Worm (Caenorhabditis elegans): ENCODE measurements around the gene cdr-2.

cdr-2 gene

DNA sequence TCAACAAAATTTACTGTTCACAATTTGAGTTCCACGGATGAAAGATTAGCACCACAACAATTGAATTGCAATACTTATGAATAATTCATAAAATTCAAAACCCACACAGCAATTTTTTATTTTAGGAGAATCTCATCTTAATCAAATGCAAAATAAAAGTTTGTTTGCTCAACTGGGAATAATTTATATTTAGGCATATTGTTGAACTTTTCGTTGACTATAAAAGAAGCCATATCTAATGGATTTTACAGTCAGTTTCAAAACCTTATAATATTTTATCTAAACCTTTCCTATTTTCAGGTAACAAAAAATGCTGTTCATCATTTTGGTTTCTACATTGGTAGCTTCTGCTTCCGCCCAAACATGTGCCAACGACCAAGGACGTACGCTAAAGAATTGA lies 2.8 kb upstream of the cdr-2 start, which contains the start of gene C54D10.3:
Gene C54D10.3 (plus strand): TSS at position 301 of the 400 bp plus-strand sequence.
- TF ChIP-seq drap-1 (GFP tag; optimal IDR thresholded peaks at IDR 0.05) (no peak), snpc-4 (tag; optimal IDR thresholded peaks at IDR 0.05) (no peak), hlh-1 (tag; optimal IDR thresholded peaks at IDR 0.05) (no peak), nhr-76 (tag; optimal IDR thresholded peaks at IDR 0.05) (no peak), nhr-12 (tag; optimal IDR thresholded peaks at IDR 0.05) (no peak), ceh-43 (GFP tag; optimal IDR thresholded peaks at IDR 0.05) (no peak), sptf-1 (tag; optimal IDR thresholded peaks at IDR 0.05) (no peak), nhr-237 (tag; optimal IDR thresholded peaks at IDR 0.05) (no peak), zip-8 (tag; optimal IDR thresholded peaks at IDR 0.05) (no peak), ztf-11 (tag; optimal IDR thresholded peaks at IDR 0.05) (no peak), unc-120 (tag; optimal IDR thresholded peaks at IDR 0.05; ENCODE audit: poor library complexity, severe bottlenecking) (no peak), ham-2 (GFP tag; optimal IDR thresholded peaks at IDR 0.05) (no peak), lin-32 (GFP tag; optimal IDR thresholded peaks at IDR 0.05) (no peak)

ce11 chrV:12417277-12417676 lies 1.8 kb upstream of the cdr-2 start, which contains the start of gene cdr-3:
cdr-3 (minus strand) TSS chrV:12417377.
- TF ChIP-seq mep-1 (tag; optimal IDR thresholded peaks at IDR 0.05) (no peak), unc-39 (tag; optimal IDR thresholded peaks at IDR 0.05) (no peak), nhr-76 (tag; optimal IDR thresholded peaks at IDR 0.05) (no peak), snpc-4 (tag; optimal IDR thresholded peaks at IDR 0.05) (no peak), sem-2 (GFP tag; optimal IDR thresholded peaks at IDR 0.05) (no peak), mab-5 (tag; optimal IDR thresholded peaks at IDR 0.05) (no peak), cnd-1 (tag; optimal IDR thresholded peaks at IDR 0.05) (no peak), tbx-8 (GFP tag; optimal IDR thresholded peaks at IDR 0.05) (no peak)

- no peak for TF ChIP-seq elt-3 (tag; optimal IDR thresholded peaks at IDR 0.05)
- no peak for TF ChIP-seq blmp-1 (tag; optimal IDR thresholded peaks at IDR 0.05)
- no peak for TF ChIP-seq unc-39 (tag; optimal IDR thresholded peaks at IDR 0.05)
- no peak for TF ChIP-seq mls-2 (tag; optimal IDR thresholded peaks at IDR 0.05)
- no peak for TF ChIP-seq sem-2 (GFP tag; optimal IDR thresholded peaks at IDR 0.05)
- TF ChIP-seq zip-8 (tag; optimal IDR thresholded peaks at IDR 0.05): no peak
- TF ChIP-seq ztf-11 (tag; optimal IDR thresholded peaks at IDR 0.05): no peak
- TF ChIP-seq nhr-76 (tag; optimal IDR thresholded peaks at IDR 0.05): no peak
- TF ChIP-seq ceh-83 (GFP tag; optimal IDR thresholded peaks at IDR 0.05): no peak
- TF ChIP-seq M03D4.4 (tag; optimal IDR thresholded peaks at IDR 0.05): no peak
- no peak for TF ChIP-seq nhr-12 (tag; optimal IDR thresholded peaks at IDR 0.05)
- no peak for TF ChIP-seq mab-5 (tag; optimal IDR thresholded peaks at IDR 0.05)
- no peak for TF ChIP-seq unc-120 (tag; optimal IDR thresholded peaks at IDR 0.05; ENCODE audit: poor library complexity, severe bottlenecking)
- TF ChIP-seq tbx-8 (GFP tag; optimal IDR thresholded peaks at IDR 0.05): no peak
- no peak for TF ChIP-seq bed-3 (GFP tag; optimal IDR thresholded peaks at IDR 0.05)
- no peak for TF ChIP-seq nhr-2 (tag; optimal IDR thresholded peaks at IDR 0.05)
Observed at ce11 chrV:12414362-12414761, 1.1 kb downstream of the cdr-2 start.

DNA sequence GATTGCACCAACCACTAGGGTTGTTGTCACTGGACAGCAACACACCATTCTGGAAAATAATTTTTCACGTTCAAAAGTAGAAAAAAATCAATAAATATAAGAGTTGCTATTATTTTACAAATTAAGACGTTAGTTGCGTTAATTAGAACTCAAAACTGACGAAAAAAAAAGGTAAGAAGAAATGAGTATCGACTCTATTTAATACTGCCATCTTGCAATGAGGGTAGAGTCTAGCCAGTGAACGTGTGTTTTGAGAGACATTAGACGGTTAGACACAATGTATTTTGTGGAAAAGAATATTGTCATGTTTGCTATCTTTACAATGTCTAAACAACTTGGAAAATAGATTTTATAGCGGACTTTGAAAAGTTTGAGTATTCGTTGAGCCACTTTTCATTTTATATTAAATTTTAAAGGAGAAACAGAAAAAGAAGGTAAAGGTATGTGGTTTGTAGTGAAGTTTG lies 1.8 kb downstream of the cdr-2 start, which contains the start of gene cdr-6:
Gene cdr-6 (minus strand): TSS at position 51 of the 464 bp plus-strand sequence.
- TF ChIP-seq cnd-1 (tag; optimal IDR thresholded peaks at IDR 0.05) (no peak), ces-1 (GFP tag; optimal IDR thresholded peaks at IDR 0.05) (peak; percentile 22), nhr-2 (tag; optimal IDR thresholded peaks at IDR 0.05) (no peak), unc-39 (tag; optimal IDR thresholded peaks at IDR 0.05) (no peak), ztf-11 (tag; optimal IDR thresholded peaks at IDR 0.05) (no peak)

DNA sequence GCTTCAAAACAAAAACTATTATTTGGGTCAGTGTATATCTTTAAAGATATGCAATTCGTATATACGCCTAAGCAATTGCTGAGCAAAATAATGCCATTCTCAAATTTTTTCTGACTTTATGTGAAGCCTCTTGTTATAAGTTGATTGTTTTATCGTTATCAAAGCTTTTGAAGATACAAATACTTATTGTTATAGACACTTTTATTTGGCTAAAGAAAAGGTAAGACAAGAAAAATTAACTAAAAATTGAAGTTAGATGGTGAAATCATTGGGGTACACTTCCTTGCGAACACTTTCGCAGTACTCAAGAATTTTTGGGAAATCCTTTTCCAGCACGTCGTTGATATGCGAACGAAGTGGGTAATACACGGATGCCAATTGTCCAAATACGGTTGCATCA lies 3.2 kb downstream of the cdr-2 start:
- TF ChIP-seq blmp-1 (tag; optimal IDR thresholded peaks at IDR 0.05) (no peak), sptf-1 (tag; optimal IDR thresholded peaks at IDR 0.05) (no peak), snpc-4 (tag; optimal IDR thresholded peaks at IDR 0.05) (no peak), sem-2 (GFP tag; optimal IDR thresholded peaks at IDR 0.05) (no peak), hlh-1 (tag; optimal IDR thresholded peaks at IDR 0.05) (no peak), unc-62 (GFP tag; optimal IDR thresholded peaks at IDR 0.05) (no peak), ces-1 (GFP tag; optimal IDR thresholded peaks at IDR 0.05) (no peak), mab-5 (tag; optimal IDR thresholded peaks at IDR 0.05) (no peak), elt-1 (tag; optimal IDR thresholded peaks at IDR 0.05; ENCODE audit: borderline replicate concordance, insufficient read depth) (no peak), lin-32 (GFP tag; optimal IDR thresholded peaks at IDR 0.05) (no peak), nhr-28 (tag; optimal IDR thresholded peaks at IDR 0.05) (no peak), nhr-237 (tag; optimal IDR thresholded peaks at IDR 0.05) (no peak), nhr-12 (tag; optimal IDR thresholded peaks at IDR 0.05) (no peak), mep-1 (tag; optimal IDR thresholded peaks at IDR 0.05) (no peak), bed-3 (GFP tag; optimal IDR thresholded peaks at IDR 0.05) (no peak), M03D4.4 (tag; optimal IDR thresholded peaks at IDR 0.05) (no peak), mls-2 (tag; optimal IDR thresholded peaks at IDR 0.05) (no peak)
